Worm (Caenorhabditis elegans) whole organism, L4 larva: ENCODE data around the gene Y75B12B.3.

Experiments
- F44E2.7 ChIP-seq: fragments of 200-800 bp; sonication (Bioruptor generic); IDR thresholded peaks from 2 replicates; pipeline ENCODE4 v2.1.2; 2022; ENCODE audit warnings: missing genetic modification characterization, missing compliant biosample characterization
- snpc-4 ChIP-seq: fragments of 150-350 bp; optimal IDR thresholded peaks from 2 replicates; lab custom pipeline; 2014; ENCODE audit warnings: missing biosample characterization, missing genetic modification characterization
- tag-97 ChIP-seq: fragments of 200-800 bp; sonication (Bioruptor generic); IDR thresholded peaks from 2 replicates; pipeline ENCODE4 v1.3.6; 2022; ENCODE audit warnings: missing genetic modification characterization, missing compliant biosample characterization

DNA sequence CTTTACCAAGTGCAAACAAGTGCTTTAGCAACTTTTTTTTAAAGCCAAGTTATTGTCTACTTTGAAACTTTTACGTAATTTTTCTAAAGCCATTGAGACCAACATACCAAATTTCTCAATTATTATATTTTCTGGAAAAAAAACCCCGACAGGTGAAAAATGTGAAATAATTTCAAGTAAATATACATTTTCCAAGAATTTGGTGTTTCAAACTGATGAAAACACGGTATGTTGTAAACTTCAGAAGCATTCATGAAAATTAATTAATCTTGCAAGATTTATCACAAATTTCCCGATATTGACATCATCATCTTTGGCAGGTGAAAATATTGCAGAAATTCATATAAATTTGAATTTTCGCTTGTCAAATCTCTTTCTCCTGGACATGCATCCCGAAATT lies 23.4 kb downstream of the Y75B12B.3 start, which contains the start of gene srz-11:
- TF ChIP-seq F44E2.7 (GFP tag; lab: Robert Waterston, UW), result no peak
- TF ChIP-seq tag-97 (GFP tag; lab: Robert Waterston, UW), result no peak
- no peak for TF ChIP-seq snpc-4 (tag; lab: Kevin White, UChicago)
